Fruit fly (Drosophila melanogaster): Measurements from ENCODE around the gene VhaM9.7-a.
A peak's percentile ranks its signal among the peaks of the same experiment; 100 is the strongest.

VhaM9.7-a gene

dm6 chr3L:4262384-4262783 lies at the start of gene VhaM9.7-a, which contains the start of gene CG11586 (continued):
- no peak for TF ChIP-seq Stat92E (GFP tag; optimal IDR thresholded peaks at IDR 0.05)
- no peak for TF ChIP-seq CG4707 (GFP tag; optimal IDR thresholded peaks at IDR 0.05)
- no peak for TF ChIP-seq CG4282 (GFP tag; optimal IDR thresholded peaks at IDR 0.05)
- TF ChIP-seq Blimp-1 (GFP tag; optimal IDR thresholded peaks at IDR 0.05) = peak; percentile 24
- peak; percentile 63 for TF ChIP-seq CG10267 (tag; optimal IDR thresholded peaks at IDR 0.05)
- peak; percentile 50 for TF ChIP-seq Dp (GFP tag; optimal IDR thresholded peaks at IDR 0.05)
- no peak for TF ChIP-seq Trl (optimal IDR thresholded peaks at IDR 0.05)
- no peak for TF ChIP-seq Trl (GFP tag; optimal IDR thresholded peaks at IDR 0.05)
- TF ChIP-seq pfk (GFP tag; optimal IDR thresholded peaks at IDR 0.05) = peak; percentile 0
- peak; percentile 40 for TF ChIP-seq CG15601 (tag; optimal IDR thresholded peaks at IDR 0.05)
- TF ChIP-seq CG4854 (GFP tag; optimal IDR thresholded peaks at IDR 0.05) = no peak
- no peak for TF ChIP-seq bsh (GFP tag; optimal IDR thresholded peaks at IDR 0.05)
- peak; percentile 80 for TF ChIP-seq HLH4C (GFP tag; IDR thresholded peaks at IDR 0.05; ENCODE audit: partially characterized antibody)
- TF ChIP-seq CG31441 (GFP tag; IDR thresholded peaks at IDR 0.05) = 0 out of 2 replicates have a peak, but pooled peaks have one; percentile 22
- peak; percentile 31 for TF ChIP-seq CG10462 (GFP tag; optimal IDR thresholded peaks at IDR 0.05)
- TF ChIP-seq rib (GFP tag; IDR thresholded peaks at IDR 0.05) = no peak
- TF ChIP-seq HLH54F (GFP tag; optimal IDR thresholded peaks at IDR 0.05) = no peak
- TF ChIP-seq bbx (GFP tag; IDR thresholded peaks at IDR 0.05; ENCODE audit: partially characterized antibody) = 0 out of 2 replicates have a peak, but pooled peaks have one; percentile 9
- TF ChIP-seq CG10366 (GFP tag; IDR thresholded peaks at IDR 0.05) = 0 out of 2 replicates have a peak, but pooled peaks have one; percentile 8
- no peak for TF ChIP-seq fd64A (GFP tag; optimal IDR thresholded peaks at IDR 0.05)
- TF ChIP-seq pzg (GFP tag; optimal IDR thresholded peaks at IDR 0.05) = peak; percentile 60
- TF ChIP-seq Nf-YA (GFP tag; IDR thresholded peaks at IDR 0.05) = no peak
- no peak for TF ChIP-seq CG16815 (GFP tag; optimal IDR thresholded peaks at IDR 0.05)
- TF ChIP-seq lilli (GFP tag; optimal IDR thresholded peaks at IDR 0.05) = peak; percentile 36
- no peak for TF ChIP-seq chif (GFP tag; optimal IDR thresholded peaks at IDR 0.05)
- no peak for TF ChIP-seq CG3726 (GFP tag; IDR thresholded peaks at IDR 0.05)
- TF ChIP-seq toy (GFP tag; IDR thresholded peaks at IDR 0.05) = no peak
- TF ChIP-seq ftz-f1 (GFP tag; optimal IDR thresholded peaks at IDR 0.05) = no peak
- TF ChIP-seq tgo (GFP tag; IDR thresholded peaks at IDR 0.05) = no peak
- TF ChIP-seq sd (tag; optimal IDR thresholded peaks at IDR 0.05) = peak; percentile 21
- TF ChIP-seq CG11504 (tag; optimal IDR thresholded peaks at IDR 0.05) = no peak
- peak; percentile 87 for TF ChIP-seq stwl (tag; optimal IDR thresholded peaks at IDR 0.05)
- no peak for TF ChIP-seq CG9797 (GFP tag; optimal IDR thresholded peaks at IDR 0.05)
- no peak for TF ChIP-seq salm (tag; optimal IDR thresholded peaks at IDR 0.05)
- peak; percentile 68 for TF ChIP-seq CG12659 (GFP tag; optimal IDR thresholded peaks at IDR 0.05)
- TF ChIP-seq kah (GFP tag; optimal IDR thresholded peaks at IDR 0.05) = no peak
- no peak for TF ChIP-seq odd (GFP tag; optimal IDR thresholded peaks at IDR 0.05)
- no peak for TF ChIP-seq Awh (GFP tag; IDR thresholded peaks at IDR 0.05)
- TF ChIP-seq zfh1 (GFP tag; IDR thresholded peaks at IDR 0.05) = peak; percentile 20; the same call in 1 of the 3 replicates
- peak; percentile 56 for TF ChIP-seq gfzf (GFP tag; optimal IDR thresholded peaks at IDR 0.05)
- peak; percentile 43 for TF ChIP-seq sqz (GFP tag; optimal IDR thresholded peaks at IDR 0.05)
- no peak for TF ChIP-seq Atf-2 (GFP tag; optimal IDR thresholded peaks at IDR 0.05)
- TF ChIP-seq unpg (GFP tag; optimal IDR thresholded peaks at IDR 0.05) = no peak
- peak; percentile 17 for TF ChIP-seq CG2120 (GFP tag; optimal IDR thresholded peaks at IDR 0.05)
- TF ChIP-seq Hr3 (GFP tag; optimal IDR thresholded peaks at IDR 0.05) = peak; percentile 8
- TF ChIP-seq lov (optimal IDR thresholded peaks at IDR 0.05) = no peak
- TF ChIP-seq lov (GFP tag; IDR thresholded peaks at IDR 0.05) = no peak
- no peak for TF ChIP-seq CG11085 (GFP tag; IDR thresholded peaks at IDR 0.05)
- TF ChIP-seq CHES-1-like (GFP tag; optimal IDR thresholded peaks at IDR 0.05) = no peak
- peak; percentile 25 for TF ChIP-seq Max (GFP tag; optimal IDR thresholded peaks at IDR 0.05)
- peak; percentile 29 for TF ChIP-seq grau (tag; optimal IDR thresholded peaks at IDR 0.05)
